Worm (Caenorhabditis elegans) whole organism, early embryonic: ENCODE results near the gene cdk-11.1.

Source experiments
- B0310.2 ChIP-seq: sonication (generic microtip); optimal IDR thresholded peaks from 2 replicates; lab custom pipeline; 2016; ENCODE audit warnings: mild to moderate bottlenecking, missing genetic modification characterization, missing compliant biosample characterization
- F13C5.2 ChIP-seq: sonication (generic microtip); optimal IDR thresholded peaks from 2 replicates; lab custom pipeline; 2017; ENCODE audit warnings: mild to moderate bottlenecking, missing genetic modification characterization, inconsistent platforms, missing compliant biosample characterization
- aly-1 ChIP-seq: sonication (generic microtip); optimal IDR thresholded peaks from 2 replicates; lab custom pipeline; 2016; ENCODE audit warnings: missing genetic modification characterization, missing compliant biosample characterization
- ama-1 ChIP-seq: fragments of 150-350 bp; optimal IDR thresholded peaks from 2 replicates; lab custom pipeline; 2014
- ceh-13 ChIP-seq: fragments of 200-800 bp; sonication (Bioruptor generic); optimal IDR thresholded peaks from 2 replicates; lab custom pipeline; 2018; ENCODE audit warnings: mild to moderate bottlenecking, missing genetic modification characterization, missing compliant biosample characterization
- ceh-36 ChIP-seq: sonication (generic microtip); optimal IDR thresholded peaks from 2 replicates; lab custom pipeline; 2016; ENCODE audit warnings: missing genetic modification characterization, inconsistent platforms, missing compliant biosample characterization
- ets-7 ChIP-seq: sonication (generic microtip); optimal IDR thresholded peaks from 2 replicates; lab custom pipeline; 2016; ENCODE audit warnings: missing genotype, missing genetic modification characterization, missing compliant biosample characterization
- flt-1 ChIP-seq: fragments of 200-800 bp; sonication (Bioruptor generic); IDR thresholded peaks from 2 replicates; pipeline ENCODE4 v1.3.6; 2022; ENCODE audit warnings: missing genetic modification characterization, missing compliant biosample characterization
- hmbx-1 ChIP-seq: sonication (generic microtip); optimal IDR thresholded peaks from 2 replicates; lab custom pipeline; 2016; ENCODE audit warnings: mild to moderate bottlenecking, missing genetic modification characterization, missing compliant biosample characterization
- hmg-4 ChIP-seq: fragments of 200-800 bp; sonication (Bioruptor generic); optimal IDR thresholded peaks from 2 replicates; lab custom pipeline; 2018; ENCODE audit warnings: mild to moderate bottlenecking, missing genetic modification characterization, missing compliant biosample characterization
- hnd-1 ChIP-seq: sonication (generic microtip); optimal IDR thresholded peaks from 2 replicates; lab custom pipeline; 2016; ENCODE audit warnings: missing genetic modification characterization, missing compliant biosample characterization
- pes-1 ChIP-seq: fragments of 200-800 bp; sonication (Bioruptor generic); IDR thresholded peaks from 2 replicates; pipeline ENCODE4 v1.3.6; 2022; ENCODE audit warnings: missing genetic modification reagents, missing genetic modification characterization, missing compliant biosample characterization
- scrt-1 ChIP-seq: fragments of 200-800 bp; sonication (Bioruptor generic); IDR thresholded peaks from 2 replicates; pipeline ENCODE4 v1.3.6; 2022; ENCODE audit warnings: missing genetic modification characterization, missing compliant biosample characterization
- sea-1 ChIP-seq: fragments of 200-800 bp; sonication (Bioruptor generic); conservative IDR thresholded peaks from 2 replicates; pipeline ENCODE4 v1.3.6; 2022; ENCODE audit warnings: missing genetic modification characterization, missing compliant biosample characterization
- tbx-11 ChIP-seq: fragments of 200-800 bp; sonication (Bioruptor generic); IDR thresholded peaks from 2 replicates; pipeline ENCODE4 v1.3.6; 2022; ENCODE audit warnings: missing genetic modification characterization, missing compliant biosample characterization
- tbx-37 ChIP-seq: fragments of 200-800 bp; sonication (Bioruptor generic); conservative IDR thresholded peaks from 2 replicates; pipeline ENCODE4 v1.3.6; 2022; ENCODE audit warnings: missing genetic modification reagents, missing genetic modification characterization, missing compliant biosample characterization
- tra-4 ChIP-seq: sonication (generic microtip); optimal IDR thresholded peaks from 2 replicates; lab custom pipeline; 2017; ENCODE audit warnings: missing genetic modification characterization, missing compliant biosample characterization

The cdk-11.1 gene

ce11 chrII:7718491-7718890, 19.5 kb downstream of the cdk-11.1 start, which contains the start of gene cpna-5:
cpna-5 (minus strand) TSS chrII:7718591.
- TF ChIP-seq ama-1 (lab: Kevin White, UChicago) (no peak), hmg-4 (GFP tag; lab: Kevin White, UChicago) (no peak), ceh-13 (GFP tag; lab: Kevin White, UChicago) (no peak)

ce11 chrII:7719039-7719438, 20.0 kb downstream of the cdk-11.1 start:
- TF ChIP-seq tbx-37 (GFP tag; lab: Robert Waterston, UW), result no peak
- TF ChIP-seq flt-1, result no peak
- TF ChIP-seq ama-1 (lab: Kevin White, UChicago), result no peak

- no peak for TF ChIP-seq tbx-37 (GFP tag; lab: Robert Waterston, UW)
- TF ChIP-seq hmbx-1, result no peak
- no peak for TF ChIP-seq pes-1 (GFP tag; lab: Robert Waterston, UW)
- no peak for TF ChIP-seq tbx-11 (GFP tag; lab: Robert Waterston, UW)
- no peak for TF ChIP-seq ama-1 (lab: Kevin White, UChicago)
- no peak for TF ChIP-seq scrt-1 (GFP tag; lab: Robert Waterston, UW)
- TF ChIP-seq ceh-36 (tag; lab: Kevin White, UChicago), result no peak
- no peak for TF ChIP-seq F13C5.2 (tag; lab: Kevin White, UChicago)
Measured at ce11 chrII:7720479-7720878, 21.4 kb downstream of the cdk-11.1 start.

- TF ChIP-seq flt-1 (no peak), tbx-37 (GFP tag; lab: Robert Waterston, UW) (no peak), hnd-1 (tag; lab: Kevin White, UChicago) (no peak), ama-1 (lab: Kevin White, UChicago) (no peak)
Measured at ce11 chrII:7722784-7723183, 23.7 kb downstream of the cdk-11.1 start.

- TF ChIP-seq sea-1 (no peak), scrt-1 (GFP tag; lab: Robert Waterston, UW) (no peak), flt-1 (no peak), tbx-37 (GFP tag; lab: Robert Waterston, UW) (no peak), hmbx-1 (no peak), ceh-13 (GFP tag; lab: Kevin White, UChicago) (no peak)
Measured at ce11 chrII:7724603-7725002, 25.6 kb downstream of the cdk-11.1 start, which contains the start of gene cpna-2. cpna-2 (plus strand) TSS chrII:7724903.

ce11 chrII:7736725-7737124, 37.7 kb downstream of the cdk-11.1 start:
- TF ChIP-seq flt-1 (no peak), scrt-1 (GFP tag; lab: Robert Waterston, UW) (no peak), B0310.2 (tag; lab: Kevin White, UChicago) (no peak), tbx-11 (GFP tag; lab: Robert Waterston, UW) (no peak), hmg-4 (GFP tag; lab: Kevin White, UChicago) (no peak), pes-1 (GFP tag; lab: Robert Waterston, UW) (no peak), ceh-13 (GFP tag; lab: Kevin White, UChicago) (no peak), tbx-37 (GFP tag; lab: Robert Waterston, UW) (no peak), aly-1 (tag; lab: Kevin White, UChicago) (no peak), ama-1 (lab: Kevin White, UChicago) (no peak), ets-7 (tag; lab: Kevin White, UChicago) (no peak), sea-1 (no peak), hnd-1 (tag; lab: Kevin White, UChicago) (no peak), F13C5.2 (tag; lab: Kevin White, UChicago) (no peak), ceh-36 (tag; lab: Kevin White, UChicago) (no peak), tra-4 (no peak), hmbx-1 (no peak)
